Worm (Caenorhabditis elegans): ENCODE data around the gene mig-38.

DNA sequence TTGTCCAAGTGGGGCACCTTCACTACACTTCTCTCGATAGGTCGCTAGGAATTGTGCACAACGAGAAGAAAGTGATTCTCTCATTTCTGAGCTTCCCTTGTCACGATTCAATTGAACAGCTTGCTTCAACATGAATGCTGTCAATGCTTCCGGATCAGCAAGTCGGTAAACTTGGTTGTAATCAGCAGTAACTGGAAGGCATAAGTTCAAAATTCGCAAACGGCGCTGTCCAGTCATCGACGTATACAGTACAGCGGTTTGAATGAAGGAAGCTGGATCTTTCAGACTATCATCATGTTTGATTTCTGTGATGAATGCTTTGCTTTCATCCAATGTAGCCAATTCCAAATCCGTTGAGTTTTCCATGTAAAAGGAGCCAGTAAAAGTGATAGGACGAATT, 31.0 kb upstream of the mig-38 start:
- TF ChIP-seq ama-1 (optimal IDR thresholded peaks at IDR 0.05) (no peak), nhr-10 (tag; optimal IDR thresholded peaks at IDR 0.05) (no peak), nhr-77 (tag; optimal IDR thresholded peaks at IDR 0.05) (no peak), F49E8.2 (tag; optimal IDR thresholded peaks at IDR 0.05; ENCODE audit: borderline replicate concordance) (no peak), nhr-28 (tag; optimal IDR thresholded peaks at IDR 0.05) (no peak), fos-1 (tag; optimal IDR thresholded peaks at IDR 0.05) (no peak), nhr-48 (tag; optimal IDR thresholded peaks at IDR 0.05) (no peak)
